2 fruit fly cellular contexts compared by ENCODE assay signal in genomic region chr3R:8119457-8120337, dm6.
A peak's percentile ranks its signal among the peaks of the same experiment; 100 is the strongest.
TF ChIP-seq lines count a peak whose summit lies in the region.

No protein-coding gene starts in this region.

TF ChIP-seq in whole organism, embryonic, 481 proteins besides CTCF, POLR2A, EP300 and RAD21 (continued from another document and continues in another):
- TF ChIP-seq CG10462 (GFP tag; optimal IDR thresholded peaks at IDR 0.05; lab: Kevin White, UChicago) (no peak), CG4707 (GFP tag; optimal IDR thresholded peaks at IDR 0.05; lab: Kevin White, UChicago) (no peak), esg (GFP tag; conservative IDR thresholded peaks at IDR 0.05; lab: Robert Waterston, UW) (peak; percentile 47), CG7839 (tag; optimal IDR thresholded peaks at IDR 0.05; lab: Kevin White, UChicago) (peak; percentile 82), kay (GFP tag; optimal IDR thresholded peaks at IDR 0.05; lab: Kevin White, UChicago) (peak; percentile 98), CG6654 (GFP tag; optimal IDR thresholded peaks at IDR 0.05; lab: Kevin White, UChicago) (peak; percentile 17), Optix (GFP tag; IDR thresholded peaks at IDR 0.05; lab: Robert Waterston, UW) (no peak), wor (GFP tag; IDR thresholded peaks at IDR 0.05; lab: Robert Waterston, UW) (peak; percentile 41; the same call in 1 of the 2 replicates), Mes4 (GFP tag; optimal IDR thresholded peaks at IDR 0.05; lab: Kevin White, UChicago) (no peak), CG12769 (tag; optimal IDR thresholded peaks at IDR 0.05; lab: Kevin White, UChicago) (peak; percentile 84), CG31441 (GFP tag; IDR thresholded peaks at IDR 0.05; lab: Robert Waterston, UW) (peak; percentile 50; the same call in 1 of the 2 replicates), CG13424 (tag; optimal IDR thresholded peaks at IDR 0.05; lab: Kevin White, UChicago) (peak; percentile 75), BEAF-32 (GFP tag; optimal IDR thresholded peaks at IDR 0.05; lab: Kevin White, UChicago) (peak; percentile 15), Gug (GFP tag; IDR thresholded peaks at IDR 0.05; lab: Robert Waterston, UW) (no peak), ase (GFP tag; IDR thresholded peaks at IDR 0.05; lab: Robert Waterston, UW) (peak; percentile 43; the same call in 1 of the 3 replicates), CG7928 (GFP tag; optimal IDR thresholded peaks at IDR 0.05; lab: Kevin White, UChicago) (peak; percentile 36), CG4854 (GFP tag; optimal IDR thresholded peaks at IDR 0.05; lab: Kevin White, UChicago) (no peak), CG17186 (GFP tag; optimal IDR thresholded peaks at IDR 0.05; lab: Kevin White, UChicago) (no peak), h (optimal IDR thresholded peaks at IDR 0.05; lab: Kevin White, UChicago) (no peak), Neu2 (GFP tag; optimal IDR thresholded peaks at IDR 0.05; lab: Kevin White, UChicago; ENCODE audit: borderline replicate concordance) (no peak), gce (GFP tag; IDR thresholded peaks at IDR 0.05; lab: Robert Waterston, UW) (no peak; the same call in 2 of the 3 replicates), CG8281 (tag; optimal IDR thresholded peaks at IDR 0.05; lab: Kevin White, UChicago) (peak; percentile 27), dati (GFP tag; IDR thresholded peaks at IDR 0.05; lab: Robert Waterston, UW) (no peak), unc-4 (GFP tag; IDR thresholded peaks at IDR 0.05; lab: Robert Waterston, UW; ENCODE audit: partially characterized antibody) (peak; percentile 41; the same call in 1 of the 2 replicates), crol (GFP tag; IDR thresholded peaks at IDR 0.05; lab: Robert Waterston, UW) (no peak), knrl (GFP tag; IDR thresholded peaks at IDR 0.05; lab: Robert Waterston, UW; ENCODE audit: partially characterized antibody) (no peak), ken (GFP tag; IDR thresholded peaks at IDR 0.05; lab: Robert Waterston, UW) (peak; percentile 56; the same call in 2 of the 3 replicates), trh (GFP tag; optimal IDR thresholded peaks at IDR 0.05; lab: Kevin White, UChicago) (no peak), CG10543 (GFP tag; optimal IDR thresholded peaks at IDR 0.05; lab: Kevin White, UChicago) (peak; percentile 74), pita (GFP tag; optimal IDR thresholded peaks at IDR 0.05; lab: Kevin White, UChicago) (no peak), amos (GFP tag; IDR thresholded peaks at IDR 0.05; lab: Robert Waterston, UW; ENCODE audit: partially characterized antibody) (no peak), ap (GFP tag; IDR thresholded peaks at IDR 0.05; lab: Robert Waterston, UW) (peak; percentile 38; the same call in 1 of the 2 replicates), CG6765 (GFP tag; optimal IDR thresholded peaks at IDR 0.05; lab: Kevin White, UChicago) (no peak), Hr51 (GFP tag; optimal IDR thresholded peaks at IDR 0.05; lab: Kevin White, UChicago) (peak in 1 of 2 experiments; percentile 78), CG13123 (GFP tag; optimal IDR thresholded peaks at IDR 0.05; lab: Kevin White, UChicago) (no peak), CG11696 (GFP tag; IDR thresholded peaks at IDR 0.05; lab: Robert Waterston, UW) (no peak; the same call in 1 of the 2 replicates), CG12104 (GFP tag; optimal IDR thresholded peaks at IDR 0.05; lab: Kevin White, UChicago) (peak; percentile 39), CG3065 (GFP tag; optimal IDR thresholded peaks at IDR 0.05; lab: Kevin White, UChicago) (no peak), Ptx1 (GFP tag; IDR thresholded peaks at IDR 0.05; lab: Robert Waterston, UW) (peak; percentile 86), Nf-YB (GFP tag; optimal IDR thresholded peaks at IDR 0.05; lab: Kevin White, UChicago) (peak; percentile 33), odd (GFP tag; optimal IDR thresholded peaks at IDR 0.05; lab: Kevin White, UChicago) (peak; percentile 31), ssp (GFP tag; IDR thresholded peaks at IDR 0.05; lab: Robert Waterston, UW) (peak; percentile 44), kni (GFP tag; optimal IDR thresholded peaks at IDR 0.05; lab: Kevin White, UChicago) (peak; percentile 38), Bdp1 (GFP tag; optimal IDR thresholded peaks at IDR 0.05; lab: Kevin White, UChicago) (no peak), CG10147 (GFP tag; optimal IDR thresholded peaks at IDR 0.05; lab: Kevin White, UChicago) (peak; percentile 56), pnt (GFP tag; optimal IDR thresholded peaks at IDR 0.05; lab: Kevin White, UChicago) (no peak), CG15073 (GFP tag; optimal IDR thresholded peaks at IDR 0.05; lab: Kevin White, UChicago) (no peak), CG18619 (GFP tag; optimal IDR thresholded peaks at IDR 0.05; lab: Kevin White, UChicago) (peak; percentile 50), lov (optimal IDR thresholded peaks at IDR 0.05; lab: Kevin White, UChicago) (no peak), lov (GFP tag; IDR thresholded peaks at IDR 0.05; lab: Robert Waterston, UW) (no peak), sima (GFP tag; optimal IDR thresholded peaks at IDR 0.05; lab: Kevin White, UChicago) (no peak), CG4282 (GFP tag; optimal IDR thresholded peaks at IDR 0.05; lab: Kevin White, UChicago) (no peak), CG34422 (GFP tag; IDR thresholded peaks at IDR 0.05; lab: Robert Waterston, UW) (peak; percentile 58; the same call in 2 of the 3 replicates), CG9727 (GFP tag; optimal IDR thresholded peaks at IDR 0.05; lab: Kevin White, UChicago) (peak; percentile 41), CG6175 (GFP tag; IDR thresholded peaks at IDR 0.05; lab: Robert Waterston, UW) (peak; percentile 19; the same call in 1 of the 3 replicates), unpg (GFP tag; optimal IDR thresholded peaks at IDR 0.05; lab: Kevin White, UChicago) (peak; percentile 76), CG11560 (tag; IDR thresholded peaks at IDR 0.05; lab: Robert Waterston, UW) (peak; percentile 43; the same call in 2 of the 3 replicates), Hr78 (GFP tag; optimal IDR thresholded peaks at IDR 0.05; lab: Kevin White, UChicago) (peak in 1 of 2 experiments; percentile 1), CG13287 (GFP tag; IDR thresholded peaks at IDR 0.05; lab: Robert Waterston, UW; ENCODE audit: partially characterized antibody) (peak; percentile 42; the same call in 1 of the 2 replicates), disco-r (GFP tag; optimal IDR thresholded peaks at IDR 0.05; lab: Kevin White, UChicago) (peak; percentile 11), en (GFP tag; optimal IDR thresholded peaks at IDR 0.05; lab: Kevin White, UChicago) (no peak), pros (GFP tag; optimal IDR thresholded peaks at IDR 0.05; lab: Kevin White, UChicago) (no peak), CG15696 (tag; optimal IDR thresholded peaks at IDR 0.05; lab: Kevin White, UChicago) (peak; percentile 22), ttk (GFP tag; IDR thresholded peaks at IDR 0.05; lab: Robert Waterston, UW) (peak; percentile 29; the same call in 1 of the 2 replicates)

TF ChIP-seq in whole organism, prepupa, 60 proteins besides CTCF, POLR2A, EP300 and RAD21 (continued from another document):
- TF ChIP-seq topi (GFP tag; optimal IDR thresholded peaks at IDR 0.05; lab: Kevin White, UChicago) (peak; percentile 87), esn (GFP tag; optimal IDR thresholded peaks at IDR 0.05; lab: Kevin White, UChicago) (peak; percentile 87), Sox102F (GFP tag; optimal IDR thresholded peaks at IDR 0.05; lab: Kevin White, UChicago) (peak; percentile 73), Sox14 (GFP tag; optimal IDR thresholded peaks at IDR 0.05; lab: Kevin White, UChicago) (peak; percentile 54), fd85E (GFP tag; optimal IDR thresholded peaks at IDR 0.05; lab: Kevin White, UChicago) (no peak), CG3919 (GFP tag; optimal IDR thresholded peaks at IDR 0.05; lab: Kevin White, UChicago) (peak; percentile 79), Hr4 (GFP tag; optimal IDR thresholded peaks at IDR 0.05; lab: Kevin White, UChicago) (peak; percentile 82), Met (GFP tag; optimal IDR thresholded peaks at IDR 0.05; lab: Kevin White, UChicago) (peak; percentile 78)
